Worm (Caenorhabditis elegans) whole organism, L4 larva: ENCODE results near the gene arx-6.

Experiments used
- F10B5.3 ChIP-seq: sonication (generic microtip); optimal IDR thresholded peaks from 2 replicates; lab custom pipeline; 2016; ENCODE audit warnings: mild to moderate bottlenecking, missing genetic modification characterization, missing compliant biosample characterization
- F37D6.2 ChIP-seq: sonication (generic microtip); optimal IDR thresholded peaks from 2 replicates; lab custom pipeline; 2016; ENCODE audit warnings: mild to moderate bottlenecking, missing genetic modification characterization, missing compliant biosample characterization
- F44E2.7 ChIP-seq: fragments of 200-800 bp; sonication (Bioruptor generic); IDR thresholded peaks from 2 replicates; pipeline ENCODE4 v2.1.2; 2022; ENCODE audit warnings: missing genetic modification characterization, missing compliant biosample characterization
- R02D3.7 ChIP-seq: fragments of 150-350 bp; sonication (generic microtip); optimal IDR thresholded peaks from 3 replicates; lab custom pipeline; 2014; ENCODE audit warnings: missing biosample characterization, missing genetic modification characterization
- T26A8.4 ChIP-seq: fragments of 200-800 bp; sonication (Bioruptor generic); IDR thresholded peaks from 2 replicates; pipeline ENCODE4 v1.3.6; 2022; ENCODE audit warnings: missing genetic modification characterization, missing compliant biosample characterization
- Y48G9A.11 ChIP-seq: fragments of 200-800 bp; sonication (Bioruptor generic); IDR thresholded peaks from 2 replicates; pipeline ENCODE4 v1.3.6; 2022; ENCODE audit warnings: missing genetic modification reagents, missing genetic modification characterization, missing compliant biosample characterization
- Y5F2A.4 ChIP-seq: fragments of 200-800 bp; sonication (Bioruptor generic); optimal IDR thresholded peaks from 2 replicates; lab custom pipeline; 2018; ENCODE audit warnings: mild to moderate bottlenecking, missing genetic modification characterization, missing compliant biosample characterization
- ZK546.5 ChIP-seq, 2 experiments: sonication (generic microtip); optimal IDR thresholded peaks; 2 replicates each; lab custom pipeline; 2017; ENCODE audit warnings: missing biosample characterization in 2 of 2, missing genetic modification characterization in 2 of 2
- aha-1 ChIP-seq: fragments of 150-350 bp; peaks from one replicate; lab custom pipeline; 2014; ENCODE audit warnings: missing biosample characterization, missing genetic modification characterization
- aly-2 ChIP-seq: sonication (generic microtip); optimal IDR thresholded peaks from 2 replicates; lab custom pipeline; 2018; ENCODE audit warnings: missing biosample characterization, missing genetic modification characterization
- ama-1 ChIP-seq: fragments of 150-350 bp; optimal IDR thresholded peaks from 2 replicates; lab custom pipeline; 2014; ENCODE audit warnings: inconsistent platforms, mixed read lengths
- arid-1 ChIP-seq: fragments of 200-800 bp; sonication (Bioruptor generic); conservative IDR thresholded peaks from 2 replicates; pipeline ENCODE4 v1.3.6; 2022; ENCODE audit warnings: missing genetic modification reagents, missing genetic modification characterization, missing compliant biosample characterization
- ceh-82 ChIP-seq: sonication (generic microtip); optimal IDR thresholded peaks from 2 replicates; lab custom pipeline; 2017; ENCODE audit warnings: missing biosample characterization, missing genetic modification characterization
- ces-1 ChIP-seq: fragments of 150-350 bp; sonication (generic microtip); optimal IDR thresholded peaks from 4 replicates; lab custom pipeline; 2014; ENCODE audit warnings: missing biosample characterization, missing genetic modification reagents, missing genetic modification characterization
- daf-8 ChIP-seq: fragments of 200-800 bp; sonication (Bioruptor generic); IDR thresholded peaks from 2 replicates; pipeline ENCODE4 v1.3.6; 2022; ENCODE audit warnings: missing genetic modification characterization, missing compliant biosample characterization
- duxl-1 ChIP-seq: sonication (generic microtip); optimal IDR thresholded peaks from 2 replicates; lab custom pipeline; 2016; ENCODE audit warnings: mild to moderate bottlenecking, missing genetic modification characterization, moderate library complexity, missing compliant biosample characterization; ENCODE audit not compliant: poor library complexity
- hif-1 ChIP-seq, 2 experiments: sonication (generic microtip); optimal IDR thresholded peaks; 2 replicates each; lab custom pipeline; 2016 to 2017; ENCODE audit warnings: missing compliant biosample characterization in 2 of 2, missing genetic modification characterization in 2 of 2, missing genetic modification reagents in 2 of 2, missing genotype in 2 of 2, mild to moderate bottlenecking in 1 of 2
- hlh-30 ChIP-seq: sonication (generic microtip); optimal IDR thresholded peaks from 2 replicates; lab custom pipeline; 2017; ENCODE audit warnings: antibody characterized with exemption, mild to moderate bottlenecking, missing genetic modification characterization, missing compliant biosample characterization; ENCODE audit not compliant: insufficient read depth
- jun-1 ChIP-seq: fragments of 150-350 bp; optimal IDR thresholded peaks from 2 replicates; lab custom pipeline; 2014; ENCODE audit warnings: missing biosample characterization, missing genetic modification reagents, missing genetic modification characterization
- lim-7 ChIP-seq: fragments of 200-800 bp; sonication (Bioruptor generic); IDR thresholded peaks from 2 replicates; pipeline ENCODE4 v1.3.6; 2022; ENCODE audit warnings: missing genetic modification characterization, missing compliant biosample characterization
- lin-1 ChIP-seq: fragments of 200-800 bp; sonication (Bioruptor generic); IDR thresholded peaks from 2 replicates; pipeline ENCODE4 v1.3.6; 2022; ENCODE audit warnings: missing genetic modification reagents, missing genetic modification characterization, missing compliant biosample characterization
- madf-9 ChIP-seq: fragments of 200-800 bp; sonication (Bioruptor generic); conservative IDR thresholded peaks from 2 replicates; pipeline ENCODE4 v1.3.6; 2022; ENCODE audit warnings: missing genetic modification reagents, missing genetic modification characterization, missing compliant biosample characterization
- mes-2 ChIP-seq: sonication (generic microtip); optimal IDR thresholded peaks from 2 replicates; lab custom pipeline; 2016; ENCODE audit warnings: missing genotype, mild to moderate bottlenecking, missing genetic modification characterization, missing compliant biosample characterization; ENCODE audit not compliant: poor library complexity, severe bottlenecking
- nhr-10 ChIP-seq: fragments of 150-350 bp; optimal IDR thresholded peaks from 2 replicates; lab custom pipeline; 2014; ENCODE audit warnings: missing biosample characterization, missing genetic modification characterization
- nhr-11 ChIP-seq: fragments of 150-350 bp; optimal IDR thresholded peaks from 2 replicates; lab custom pipeline; 2014; ENCODE audit warnings: missing biosample characterization, missing genetic modification characterization
- nhr-25 ChIP-seq: sonication (generic microtip); optimal IDR thresholded peaks from 2 replicates; lab custom pipeline; 2017; ENCODE audit warnings: missing genetic modification characterization, mild to moderate bottlenecking, missing compliant biosample characterization, antibody characterized with exemption, moderate library complexity, borderline replicate concordance; ENCODE audit not compliant: insufficient read depth
- nhr-28 ChIP-seq: fragments of 150-350 bp; optimal IDR thresholded peaks from 2 replicates; lab custom pipeline; 2014; ENCODE audit warnings: missing biosample characterization, missing genetic modification characterization
- pha-4 ChIP-seq, 2 experiments: fragments of 150-350 bp in 1 of 2; fragments of 200-800 bp in 1 of 2; sonication (Bioruptor generic) in 1 of 2; IDR thresholded peaks in 1 of 2; optimal IDR thresholded peaks in 1 of 2; 2 replicates each; pipeline versions ENCODE4 v1.3.6 to Lab custom; 2014 to 2022; ENCODE audit warnings: missing genetic modification characterization in 2 of 2, missing genetic modification reagents in 2 of 2, missing biosample characterization in 1 of 2, missing compliant biosample characterization in 1 of 2
- php-3 ChIP-seq: fragments of 200-800 bp; sonication (Bioruptor generic); IDR thresholded peaks from 2 replicates; pipeline ENCODE4 v1.3.6; 2022; ENCODE audit warnings: missing genetic modification reagents, missing genetic modification characterization, missing compliant biosample characterization
- saeg-2 ChIP-seq: fragments of 200-800 bp; sonication (Bioruptor generic); IDR thresholded peaks from 2 replicates; pipeline ENCODE4 v1.3.6; 2022; ENCODE audit warnings: missing genetic modification reagents, missing genetic modification characterization, missing compliant biosample characterization
- skn-1 ChIP-seq: fragments of 150-350 bp; optimal IDR thresholded peaks from 2 replicates; lab custom pipeline; 2014; ENCODE audit warnings: missing biosample characterization, missing genetic modification characterization
- unc-130 ChIP-seq: sonication (generic microtip); optimal IDR thresholded peaks from 2 replicates; lab custom pipeline; 2016; ENCODE audit warnings: missing genetic modification reagents, missing genetic modification characterization, missing compliant biosample characterization
- unc-39 ChIP-seq: sonication (generic microtip); optimal IDR thresholded peaks from 2 replicates; lab custom pipeline; 2017; ENCODE audit warnings: missing biosample characterization, missing genetic modification characterization
- zag-1 ChIP-seq: fragments of 150-350 bp; optimal IDR thresholded peaks from 2 replicates; lab custom pipeline; 2014; ENCODE audit warnings: missing biosample characterization, missing genetic modification characterization
- ztf-7 ChIP-seq: fragments of 150-350 bp; optimal IDR thresholded peaks from 2 replicates; lab custom pipeline; 2014; ENCODE audit warnings: missing biosample characterization, missing genetic modification characterization

The arx-6 gene

ce11 chrIII:4859039-4859438, 19.4 kb upstream of the arx-6 start, which contains the start of gene C35D10.6:
TSS of gene C35D10.6 (plus strand) at chrIII:4859339.
- TF ChIP-seq pha-4 (GFP tag; IDR thresholded peaks at IDR 0.05; lab: Robert Waterston, UW): no peak
- TF ChIP-seq pha-4 (tag; optimal IDR thresholded peaks at IDR 0.05; lab: Kevin White, UChicago): no peak
- TF ChIP-seq ceh-82 (tag; lab: Kevin White, UChicago): no peak
- no peak for TF ChIP-seq arid-1 (GFP tag; lab: Robert Waterston, UW)
- TF ChIP-seq R02D3.7 (tag; lab: Kevin White, UChicago): no peak
- no peak for TF ChIP-seq ZK546.5 (tag; optimal IDR thresholded peaks at IDR 0.05; lab: Kevin White, UChicago)
- no peak for TF ChIP-seq hlh-30 (tag; lab: Kevin White, UChicago)
- no peak for TF ChIP-seq lim-7

- TF ChIP-seq hif-1 (tag; optimal IDR thresholded peaks at IDR 0.05; lab: Kevin White, UChicago) (peak in 1 of 2 experiments; percentile 50), unc-130 (peak; percentile 50), mes-2 (tag; lab: Kevin White, UChicago) (peak; percentile 55), lim-7 (no peak)
- TF ChIP-seq, all 104 proteins: peak for 3
Measured at ce11 chrIII:4861744-4862401, 16.6 kb upstream of the arx-6 start, which contains the start of the genes C35D10.10 and C35D10.5. TSS of gene C35D10.10 (minus strand) at chrIII:4861794. TSS of gene C35D10.5 (plus strand) at chrIII:4862351.

ce11 chrIII:4863127-4863526, 15.3 kb upstream of the arx-6 start, which contains the start of gene coq-8:
TSS of gene coq-8 (plus strand) at chrIII:4863427.
- TF ChIP-seq nhr-10 (tag; lab: Kevin White, UChicago): no peak

ce11 chrIII:4866762-4867161, 11.7 kb upstream of the arx-6 start, which contains the start of gene C35D10.17:
TSS of gene C35D10.17 (plus strand) at chrIII:4867062.
- no peak for TF ChIP-seq T26A8.4 (GFP tag; lab: Robert Waterston, UW)
- no peak for TF ChIP-seq F10B5.3 (tag; lab: Kevin White, UChicago)
- TF ChIP-seq aly-2 (tag; lab: Kevin White, UChicago): no peak
- TF ChIP-seq skn-1 (tag; lab: Kevin White, UChicago): no peak
- no peak for TF ChIP-seq unc-39
- no peak for TF ChIP-seq F37D6.2
- no peak for TF ChIP-seq saeg-2
- TF ChIP-seq zag-1 (tag; lab: Kevin White, UChicago): no peak
- TF ChIP-seq Y5F2A.4 (GFP tag; lab: Kevin White, UChicago): no peak
- no peak for TF ChIP-seq Y48G9A.11 (GFP tag; lab: Robert Waterston, UW)
- no peak for TF ChIP-seq lin-1 (GFP tag; lab: Robert Waterston, UW)
- TF ChIP-seq duxl-1 (tag; lab: Kevin White, UChicago): no peak
- no peak for TF ChIP-seq madf-9
- TF ChIP-seq ceh-82 (tag; lab: Kevin White, UChicago): no peak
- TF ChIP-seq nhr-25 (tag; lab: Kevin White, UChicago): no peak
- TF ChIP-seq jun-1 (tag; lab: Kevin White, UChicago): no peak
- no peak for TF ChIP-seq unc-130
- TF ChIP-seq daf-8 (GFP tag; lab: Robert Waterston, UW): no peak

- TF ChIP-seq aha-1 (tag; lab: Kevin White, UChicago) (no peak), F44E2.7 (GFP tag; lab: Robert Waterston, UW) (no peak), nhr-28 (tag; lab: Kevin White, UChicago) (no peak), saeg-2 (no peak), duxl-1 (tag; lab: Kevin White, UChicago) (no peak), ces-1 (GFP tag; lab: Kevin White, UChicago) (no peak), jun-1 (tag; lab: Kevin White, UChicago) (no peak), unc-130 (no peak), php-3 (GFP tag; lab: Robert Waterston, UW) (no peak), nhr-11 (tag; lab: Kevin White, UChicago) (no peak), ama-1 (lab: Kevin White, UChicago) (no peak), ztf-7 (no peak)
- TF ChIP-seq, all 104 proteins: peak for 0
Measured at ce11 chrIII:4868643-4869042, 9.8 kb upstream of the arx-6 start, which contains the start of the genes msd-4 and C35D10.3. TSS of gene msd-4 (minus strand) at chrIII:4868743. TSS of gene C35D10.3 (plus strand) at chrIII:4868921.
